Fruit fly (Drosophila melanogaster): Measurements from ENCODE around the gene Fpgs1.

- TF ChIP-seq Myc (optimal IDR thresholded peaks at IDR 0.05) (no peak), ttk (optimal IDR thresholded peaks at IDR 0.05) (no peak)
Measured at dm6 chrX:12580498-12581304, 31.0 kb upstream of the Fpgs1 start.

All from Kc167 (cell line).